Fruit fly (Drosophila melanogaster): ENCODE results near the gene CG33159.
A peak's percentile ranks its signal among the peaks of the same experiment; 100 is the strongest.

Gene CG33159

dm6 chr3L:3248714-3249663, 44.7 kb upstream of the CG33159 start (continued):
- TF ChIP-seq CG18619 (GFP tag; optimal IDR thresholded peaks at IDR 0.05) (peak; percentile 45), Lpt (GFP tag; optimal IDR thresholded peaks at IDR 0.05) (no peak), sob (GFP tag; IDR thresholded peaks at IDR 0.05) (no peak), mld (GFP tag; IDR thresholded peaks at IDR 0.05; ENCODE audit: partially characterized antibody) (no peak), tio (GFP tag; optimal IDR thresholded peaks at IDR 0.05) (peak; percentile 71), NfI (GFP tag; optimal IDR thresholded peaks at IDR 0.05) (peak; percentile 48), HLHmδ (GFP tag; optimal IDR thresholded peaks at IDR 0.05) (no peak), CG11723 (GFP tag; optimal IDR thresholded peaks at IDR 0.05) (peak; percentile 27), ttk (GFP tag; IDR thresholded peaks at IDR 0.05) (peak; percentile 56; the same call in 1 of the 2 replicates), jing (GFP tag; optimal IDR thresholded peaks at IDR 0.05) (no peak), CG1832 (GFP tag; optimal IDR thresholded peaks at IDR 0.05) (no peak), CG2678 (tag; optimal IDR thresholded peaks at IDR 0.05) (peak; percentile 50), CG12219 (GFP tag; optimal IDR thresholded peaks at IDR 0.05) (peak; percentile 38), ATbp (GFP tag; optimal IDR thresholded peaks at IDR 0.05) (peak; percentile 35), ase (GFP tag; IDR thresholded peaks at IDR 0.05) (no peak), CG13624 (GFP tag; optimal IDR thresholded peaks at IDR 0.05) (peak; percentile 36)

dm6 chr3L:3247130-3248065, 43.1 kb upstream of the CG33159 start, which contains the start of gene CG43389:
TSS of gene CG43389 (plus strand) at chr3L:3248015.
- peak; percentile 29 for TF ChIP-seq Ets65A (GFP tag)
- TF ChIP-seq lbe (GFP tag; optimal IDR thresholded peaks at IDR 0.05), result peak; percentile 99
- peak; percentile 99 for TF ChIP-seq corto (GFP tag; optimal IDR thresholded peaks at IDR 0.05)
- no peak for TF ChIP-seq CG6854 (GFP tag; optimal IDR thresholded peaks at IDR 0.05)
- TF ChIP-seq sens (GFP tag), result peak; percentile 22
- TF ChIP-seq CG10543 (GFP tag; optimal IDR thresholded peaks at IDR 0.05), result no peak
- no peak for TF ChIP-seq Opbp (GFP tag; IDR thresholded peaks at IDR 0.05; ENCODE audit: partially characterized antibody)
- no peak for TF ChIP-seq sr (GFP tag; IDR thresholded peaks at IDR 0.05)
- no peak for TF ChIP-seq CG18599 (GFP tag; optimal IDR thresholded peaks at IDR 0.05)
- TF ChIP-seq CG1832 (GFP tag; optimal IDR thresholded peaks at IDR 0.05), result peak; percentile 24
- TF ChIP-seq bsh (GFP tag; optimal IDR thresholded peaks at IDR 0.05), result peak in 1 of 2 experiments; percentile 69
- TF ChIP-seq sug (tag; optimal IDR thresholded peaks at IDR 0.05), result no peak
- TF ChIP-seq CG11695 (GFP tag; IDR thresholded peaks at IDR 0.05), result no peak
- no peak for TF ChIP-seq CG14710 (tag; optimal IDR thresholded peaks at IDR 0.05)
- no peak for TF ChIP-seq CG12391 (tag; optimal IDR thresholded peaks at IDR 0.05)
- no peak for TF ChIP-seq maf-S (GFP tag; optimal IDR thresholded peaks at IDR 0.05)
- no peak for TF ChIP-seq Ssrp (tag; optimal IDR thresholded peaks at IDR 0.05)
- no peak for TF ChIP-seq Atf3 (GFP tag; optimal IDR thresholded peaks at IDR 0.05)
- peak; percentile 91 for TF ChIP-seq nom (GFP tag; optimal IDR thresholded peaks at IDR 0.05)
- no peak for TF ChIP-seq Dad (GFP tag; optimal IDR thresholded peaks at IDR 0.05)
- no peak for TF ChIP-seq CG31388 (GFP tag; optimal IDR thresholded peaks at IDR 0.05)
- no peak for TF ChIP-seq odd (GFP tag; optimal IDR thresholded peaks at IDR 0.05)
- TF ChIP-seq disco-r (GFP tag; optimal IDR thresholded peaks at IDR 0.05), result no peak
- peak; percentile 61; the same call in 1 of the 2 replicates for TF ChIP-seq Drgx (GFP tag; IDR thresholded peaks at IDR 0.05)
- no peak for TF ChIP-seq MESR4 (GFP tag; optimal IDR thresholded peaks at IDR 0.05)
